Worm (Caenorhabditis elegans) whole organism, L4 larva: Measurements from ENCODE around the gene hlb-1.

ENCODE experiments used
- aly-2 ChIP-seq: sonication (generic microtip); optimal IDR thresholded peaks from 2 replicates; lab custom pipeline; 2018; ENCODE audit warnings: missing biosample characterization, missing genetic modification characterization
- fkh-10 ChIP-seq: fragments of 150-350 bp; optimal IDR thresholded peaks from 2 replicates; lab custom pipeline; 2014; ENCODE audit warnings: missing biosample characterization, missing genetic modification reagents, missing genetic modification characterization
- unc-62 ChIP-seq, 3 experiments: fragments of 150-350 bp in 1 of 3; sonication (generic microtip); optimal IDR thresholded peaks in 2 of 3; peaks in 1 of 3; 1 replicate in 1 of 3; 2 replicates in 2 of 3; lab custom pipeline; 2014 to 2017; ENCODE audit warnings: missing biosample characterization in 3 of 3, missing genetic modification characterization in 3 of 3, missing genetic modification reagents in 3 of 3, missing genotype in 1 of 3
- zag-1 ChIP-seq: fragments of 150-350 bp; optimal IDR thresholded peaks from 2 replicates; lab custom pipeline; 2014; ENCODE audit warnings: missing biosample characterization, missing genetic modification characterization

DNA sequence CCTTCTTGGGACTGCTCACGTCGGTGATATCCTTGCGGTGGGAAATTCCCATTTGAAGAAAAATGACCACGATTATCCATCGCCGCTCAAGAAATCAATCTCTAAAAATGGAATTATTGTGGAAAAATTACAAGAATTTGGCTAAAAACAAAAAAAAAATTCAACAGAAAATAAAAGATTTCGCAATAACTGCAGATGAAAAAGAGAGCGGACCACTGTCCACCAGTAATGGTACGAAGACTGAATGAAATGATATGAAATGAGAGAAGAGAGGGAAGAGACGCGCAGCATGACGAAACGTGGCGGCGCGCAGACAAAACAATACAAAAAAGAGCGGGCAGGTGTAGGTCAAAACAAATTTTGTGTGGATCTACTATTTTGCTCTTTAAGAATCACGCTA is 47.0 kb upstream of the hlb-1 start, which contains the start of gene meg-1:
- TF ChIP-seq fkh-10 (no peak), aly-2 (tag; lab: Kevin White, UChicago) (no peak), zag-1 (no peak), unc-62 (GFP tag; optimal IDR thresholded peaks at IDR 0.05 in 1 of 2; lab: Kevin White, UChicago) (no peak), unc-62 (tag; optimal IDR thresholded peaks at IDR 0.05; lab: Kevin White, UChicago) (no peak)
